Worm (Caenorhabditis elegans) whole organism, L3 larva: ENCODE measurements around the gene gegf-1.

Source experiments
- ama-1 ChIP-seq: fragments of 150-350 bp; optimal IDR thresholded peaks from 2 replicates; lab custom pipeline; 2018
- nhr-23 ChIP-seq: fragments of 150-350 bp; optimal IDR thresholded peaks from 2 replicates; lab custom pipeline; 2014; ENCODE audit warnings: missing biosample characterization, missing genetic modification reagents, missing genetic modification characterization
- nhr-237 ChIP-seq: fragments of 150-350 bp; optimal IDR thresholded peaks from 2 replicates; lab custom pipeline; 2014; ENCODE audit warnings: missing biosample characterization, missing genetic modification characterization
- snpc-4 ChIP-seq: fragments of 150-350 bp; optimal IDR thresholded peaks from 2 replicates; lab custom pipeline; 2014; ENCODE audit warnings: missing biosample characterization, missing genetic modification characterization

ce11 chrIV:179700-180099 is 22.0 kb upstream of the gegf-1 start:
- no peak for TF ChIP-seq nhr-23 (tag; lab: Kevin White, UChicago)
- TF ChIP-seq nhr-237 (tag; lab: Kevin White, UChicago): no peak
- no peak for TF ChIP-seq snpc-4 (tag; lab: Kevin White, UChicago)
- no peak for TF ChIP-seq ama-1 (lab: Kevin White, UChicago)
